Worm (Caenorhabditis elegans) whole organism, L3 larva: Measurements from ENCODE around the gene F58F12.4.
A peak's percentile ranks its signal among the peaks of the same experiment; 100 is the strongest.

ENCODE experiments used
- ama-1 ChIP-seq: fragments of 150-350 bp; optimal IDR thresholded peaks from 2 replicates; lab custom pipeline; 2018
- elt-1 ChIP-seq: fragments of 150-350 bp; optimal IDR thresholded peaks from 2 replicates; lab custom pipeline; 2014; ENCODE audit warnings: missing biosample characterization, missing genetic modification characterization
- nfya-1 ChIP-seq: sonication (generic microtip); optimal IDR thresholded peaks from 2 replicates; lab custom pipeline; 2017; ENCODE audit warnings: missing genetic modification characterization, mild to moderate bottlenecking, missing compliant biosample characterization, antibody characterized with exemption, moderate library complexity; ENCODE audit not compliant: insufficient read depth

DNA sequence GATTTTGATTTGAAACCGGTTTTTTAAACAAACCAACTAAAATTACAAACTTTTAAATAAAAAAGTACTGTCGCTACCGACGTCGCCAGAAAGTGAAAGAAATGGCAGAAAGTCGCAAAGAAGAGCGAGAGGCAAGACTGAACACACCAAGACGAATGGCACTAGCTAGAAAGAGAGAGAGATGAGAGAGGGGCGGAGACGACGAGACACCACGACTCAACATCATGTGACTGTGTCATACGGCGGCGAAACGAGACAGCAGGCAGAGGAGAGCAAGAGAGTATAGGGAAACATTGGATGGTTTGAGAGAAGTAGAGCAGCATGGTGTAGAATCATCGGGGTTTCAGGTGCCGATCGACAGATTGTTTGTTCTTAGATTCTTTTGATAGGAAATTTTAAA is 38.2 kb upstream of the F58F12.4 start:
- TF ChIP-seq ama-1 (lab: Kevin White, UChicago): peak; percentile 98
- peak; percentile 94 for TF ChIP-seq nfya-1 (tag; lab: Kevin White, UChicago)
- TF ChIP-seq elt-1: peak; percentile 74
